Fruit fly (Drosophila melanogaster) whole organism, embryonic: ENCODE results near the gene CG13258.

ENCODE experiments used
- CG10431 ChIP-seq: fragments of 200-800 bp; sonication (Bioruptor generic); optimal IDR thresholded peaks from 3 replicates; lab custom pipeline; 2018; ENCODE audit warnings: missing biosample characterization, mild to moderate bottlenecking, missing genetic modification characterization
- CG11398 ChIP-seq: fragments of 200-800 bp; sonication (Bioruptor generic); optimal IDR thresholded peaks from 2 replicates; lab custom pipeline; 2016; ENCODE audit warnings: missing biosample characterization, missing genetic modification characterization
- CG11456 ChIP-seq: fragments of 200-800 bp; sonication (Bioruptor generic); IDR thresholded peaks from 3 replicates; pipeline ENCODE4 v1.3.6; 2022; ENCODE audit warnings: missing biosample characterization, missing genetic modification characterization
- CG11695 ChIP-seq: fragments of 200-800 bp; sonication (Bioruptor generic); IDR thresholded peaks from 3 replicates; pipeline ENCODE4 v1.3.6; 2022; ENCODE audit warnings: missing biosample characterization, missing genetic modification characterization
- CG12299 ChIP-seq: fragments of 200-800 bp; sonication (Bioruptor generic); optimal IDR thresholded peaks from 2 replicates; lab custom pipeline; 2018; ENCODE audit warnings: missing biosample characterization, mild to moderate bottlenecking, missing genetic modification characterization
- CG14667 ChIP-seq: fragments of 200-800 bp; sonication (Bioruptor generic); IDR thresholded peaks from 2 replicates; pipeline ENCODE4 v1.3.6; 2022; ENCODE audit warnings: missing biosample characterization, missing genetic modification characterization
- CG15269 ChIP-seq: fragments of 200-800 bp; sonication (Bioruptor generic); optimal IDR thresholded peaks from 2 replicates; lab custom pipeline; 2018; ENCODE audit warnings: missing biosample characterization, mild to moderate bottlenecking, missing genetic modification characterization, moderate library complexity
- CG15514 ChIP-seq: fragments of 200-800 bp; sonication (Bioruptor generic); optimal IDR thresholded peaks from 3 replicates; lab custom pipeline; 2017; ENCODE audit warnings: missing biosample characterization, missing genetic modification characterization, mild to moderate bottlenecking, moderate library complexity, missing genetic modification reagents
- CG16813 ChIP-seq: fragments of 200-800 bp; sonication (Bioruptor generic); IDR thresholded peaks from 3 replicates; pipeline ENCODE4 v1.3.6; 2022; ENCODE audit warnings: missing biosample characterization, missing genetic modification characterization; ENCODE audit not compliant: partially characterized antibody
- CG17328 ChIP-seq: fragments of 200-800 bp; sonication (Bioruptor generic); IDR thresholded peaks from 2 replicates; pipeline ENCODE4 v1.3.6; 2022; ENCODE audit warnings: missing biosample characterization, missing genetic modification characterization
- CG1792 ChIP-seq: fragments of 200-800 bp; sonication (Bioruptor generic); optimal IDR thresholded peaks from 2 replicates; lab custom pipeline; 2016; ENCODE audit warnings: missing biosample characterization, missing genetic modification characterization
- CG2120 ChIP-seq: fragments of 200-800 bp; sonication (Bioruptor generic); optimal IDR thresholded peaks from 3 replicates; lab custom pipeline; 2016; ENCODE audit warnings: missing biosample characterization, missing genetic modification characterization
- CG4707 ChIP-seq: fragments of 200-800 bp; sonication (Bioruptor generic); optimal IDR thresholded peaks from 2 replicates; lab custom pipeline; 2018; ENCODE audit warnings: missing biosample characterization, mild to moderate bottlenecking, missing genetic modification characterization, moderate library complexity
- CG5180 ChIP-seq: fragments of 200-800 bp; sonication (Bioruptor generic); optimal IDR thresholded peaks from 3 replicates; lab custom pipeline; 2017; ENCODE audit warnings: missing biosample characterization, missing genetic modification characterization, mild to moderate bottlenecking, moderate library complexity, missing genetic modification reagents
- CG7357 ChIP-seq: fragments of 200-800 bp; sonication (Bioruptor generic); IDR thresholded peaks from 3 replicates; pipeline ENCODE4 v1.3.6; 2022; ENCODE audit warnings: missing biosample characterization, missing genetic modification characterization
- CG8089 ChIP-seq: fragments of 200-800 bp; sonication (Bioruptor generic); optimal IDR thresholded peaks from 3 replicates; lab custom pipeline; 2016; ENCODE audit warnings: missing biosample characterization, missing genetic modification characterization
- CG9609 ChIP-seq: fragments of 200-800 bp; sonication (Bioruptor generic); optimal IDR thresholded peaks from 3 replicates; lab custom pipeline; 2016; ENCODE audit warnings: missing biosample characterization, missing genetic modification characterization
- CHES-1-like ChIP-seq: fragments of 200-800 bp; sonication (Bioruptor generic); optimal IDR thresholded peaks from 2 replicates; lab custom pipeline; 2016; ENCODE audit warnings: missing biosample characterization, missing genetic modification characterization
- Doc2 ChIP-seq: fragments of 200-800 bp; sonication (Bioruptor generic); IDR thresholded peaks from 2 replicates; pipeline ENCODE4 v1.3.6; 2022; ENCODE audit warnings: missing biosample characterization, missing genetic modification characterization
- Ets97D ChIP-seq: fragments of 200-800 bp; sonication (Bioruptor generic); optimal IDR thresholded peaks from 3 replicates; lab custom pipeline; 2016; ENCODE audit warnings: missing biosample characterization, missing genetic modification characterization
- GATAe ChIP-seq: fragments of 200-800 bp; sonication (Bioruptor generic); conservative IDR thresholded peaks from 2 replicates; pipeline ENCODE4 v1.3.6; 2022; ENCODE audit warnings: missing biosample characterization, missing genetic modification characterization
- Hr51 ChIP-seq, 2 experiments: fragments of 200-800 bp; sonication (Bioruptor generic); optimal IDR thresholded peaks; 2 replicates in 1 of 2; 3 replicates in 1 of 2; lab custom pipeline; 2016 to 2018; ENCODE audit warnings: missing biosample characterization in 2 of 2, missing genetic modification characterization in 2 of 2, mild to moderate bottlenecking in 1 of 2, moderate library complexity in 1 of 2
- Mes4 ChIP-seq: fragments of 200-800 bp; sonication (Bioruptor generic); optimal IDR thresholded peaks from 2 replicates; lab custom pipeline; 2016; ENCODE audit warnings: missing biosample characterization, missing genetic modification characterization
- NC2α ChIP-seq: fragments of 200-800 bp; sonication (Bioruptor generic); optimal IDR thresholded peaks from 2 replicates; lab custom pipeline; 2016; ENCODE audit warnings: missing biosample characterization, missing genetic modification characterization
- Scr ChIP-seq: fragments of 200-800 bp; sonication (Bioruptor generic); IDR thresholded peaks from 2 replicates; pipeline ENCODE4 v1.3.6; 2022; ENCODE audit warnings: missing biosample characterization, missing genetic modification characterization; ENCODE audit not compliant: partially characterized antibody
- Sox100B ChIP-seq: fragments of 200-800 bp; sonication (Bioruptor generic); optimal IDR thresholded peaks from 3 replicates; lab custom pipeline; 2018; ENCODE audit warnings: missing biosample characterization, mild to moderate bottlenecking, missing genetic modification characterization
- Sox102F ChIP-seq: fragments of 200-800 bp; sonication (Bioruptor generic); optimal IDR thresholded peaks from 2 replicates; lab custom pipeline; 2018; ENCODE audit warnings: missing biosample characterization, mild to moderate bottlenecking, missing genetic modification characterization, moderate library complexity
- Sry-δ ChIP-seq: fragments of 200-800 bp; sonication (Bioruptor generic); optimal IDR thresholded peaks from 2 replicates; lab custom pipeline; 2016; ENCODE audit warnings: missing biosample characterization, missing genetic modification characterization
- Stat92E ChIP-seq, 3 experiments: fragments of >200 bp in 2 of 3; fragments of 200-800 bp in 1 of 3; sonication (Bioruptor generic) in 1 of 3; optimal IDR thresholded peaks; 2 replicates each; lab custom pipeline; 2017 to 2019; ENCODE audit warnings: missing biosample characterization in 3 of 3, missing genetic modification characterization in 3 of 3, mild to moderate bottlenecking in 1 of 3, moderate library complexity in 1 of 3
- Taf1 ChIP-seq: fragments of 200-800 bp; sonication (Bioruptor generic); IDR thresholded peaks from 2 replicates; pipeline ENCODE4 v1.3.6; 2022; ENCODE audit warnings: missing biosample characterization, missing genetic modification characterization
- ase ChIP-seq: fragments of 200-800 bp; sonication (Bioruptor generic); IDR thresholded peaks from 3 replicates; pipeline ENCODE4 v1.3.6; 2022; ENCODE audit warnings: missing biosample characterization, missing genetic modification characterization
- bcd ChIP-seq: fragments of 200-800 bp; sonication (Bioruptor generic); optimal IDR thresholded peaks from 2 replicates; lab custom pipeline; 2017; ENCODE audit warnings: missing biosample characterization, mild to moderate bottlenecking, missing genetic modification characterization
- bsh ChIP-seq, 2 experiments: fragments of 200-800 bp; sonication (Bioruptor generic); optimal IDR thresholded peaks; 2 replicates each; lab custom pipeline; 2017 to 2018; ENCODE audit warnings: mild to moderate bottlenecking in 2 of 2, missing biosample characterization in 2 of 2, missing genetic modification characterization in 2 of 2, moderate library complexity in 1 of 2
- da ChIP-seq: fragments of 200-800 bp; sonication (Bioruptor generic); optimal IDR thresholded peaks from 2 replicates; lab custom pipeline; 2016; ENCODE audit warnings: missing biosample characterization, missing genetic modification characterization
- dpn ChIP-seq, 2 experiments: fragments of 200-800 bp; sonication (Bioruptor generic); optimal IDR thresholded peaks; 3 replicates each; lab custom pipeline; 2016; ENCODE audit warnings: missing biosample characterization in 2 of 2, missing genetic modification characterization in 2 of 2
- gfzf ChIP-seq: fragments of 200-800 bp; sonication (Bioruptor generic); optimal IDR thresholded peaks from 2 replicates; lab custom pipeline; 2016; ENCODE audit warnings: missing biosample characterization, mild to moderate bottlenecking, missing genetic modification characterization, moderate library complexity
- grn ChIP-seq: fragments of 200-800 bp; sonication (Bioruptor generic); optimal IDR thresholded peaks from 3 replicates; lab custom pipeline; 2017; ENCODE audit warnings: missing biosample characterization, missing genetic modification characterization
- gt ChIP-seq: fragments of 200-800 bp; sonication (Bioruptor generic); IDR thresholded peaks from 2 replicates; pipeline ENCODE4 v1.3.6; 2022; ENCODE audit warnings: missing biosample characterization, missing genetic modification characterization
- ham ChIP-seq: fragments of 200-800 bp; sonication (Bioruptor generic); IDR thresholded peaks from 2 replicates; pipeline ENCODE4 v1.3.6; 2022; ENCODE audit warnings: missing biosample characterization, missing genetic modification characterization
- klu ChIP-seq: fragments of 200-800 bp; sonication (Bioruptor generic); IDR thresholded peaks from 2 replicates; pipeline ENCODE4 v1.3.6; 2022; ENCODE audit warnings: missing biosample characterization, missing genetic modification characterization
- knrl ChIP-seq: fragments of 200-800 bp; sonication (Bioruptor generic); IDR thresholded peaks from 3 replicates; pipeline ENCODE4 v1.3.6; 2022; ENCODE audit warnings: missing biosample characterization, missing genetic modification characterization; ENCODE audit not compliant: partially characterized antibody
- nerfin-1 ChIP-seq: fragments of 200-800 bp; sonication (Bioruptor generic); optimal IDR thresholded peaks from 3 replicates; lab custom pipeline; 2019; ENCODE audit warnings: missing biosample characterization, mild to moderate bottlenecking, missing genetic modification characterization, moderate library complexity
- seq ChIP-seq: fragments of 200-800 bp; sonication (Bioruptor generic); IDR thresholded peaks from 2 replicates; pipeline ENCODE4 v1.3.6; 2022; ENCODE audit warnings: missing biosample characterization, missing genetic modification characterization
- slbo ChIP-seq: fragments of 200-800 bp; sonication (Bioruptor generic); IDR thresholded peaks from 2 replicates; pipeline ENCODE4 v1.3.6; 2022; ENCODE audit warnings: missing biosample characterization, missing genetic modification characterization
- tna ChIP-seq: fragments of 200-800 bp; sonication (Bioruptor generic); IDR thresholded peaks from 2 replicates; pipeline ENCODE4 v1.3.6; 2022; ENCODE audit warnings: missing biosample characterization, missing genetic modification characterization; ENCODE audit not compliant: partially characterized antibody
- unc-4 ChIP-seq: fragments of 200-800 bp; sonication (Bioruptor generic); IDR thresholded peaks from 2 replicates; pipeline ENCODE4 v1.3.6; 2022; ENCODE audit warnings: missing biosample characterization, missing genetic modification characterization; ENCODE audit not compliant: partially characterized antibody
- wek ChIP-seq: fragments of 200-800 bp; sonication (Bioruptor generic); optimal IDR thresholded peaks from 3 replicates; lab custom pipeline; 2018; ENCODE audit warnings: missing biosample characterization, mild to moderate bottlenecking, missing genetic modification characterization, moderate library complexity
- yki ChIP-seq: fragments of >200 bp; optimal IDR thresholded peaks from 3 replicates; lab custom pipeline; 2018

The CG13258 gene

DNA sequence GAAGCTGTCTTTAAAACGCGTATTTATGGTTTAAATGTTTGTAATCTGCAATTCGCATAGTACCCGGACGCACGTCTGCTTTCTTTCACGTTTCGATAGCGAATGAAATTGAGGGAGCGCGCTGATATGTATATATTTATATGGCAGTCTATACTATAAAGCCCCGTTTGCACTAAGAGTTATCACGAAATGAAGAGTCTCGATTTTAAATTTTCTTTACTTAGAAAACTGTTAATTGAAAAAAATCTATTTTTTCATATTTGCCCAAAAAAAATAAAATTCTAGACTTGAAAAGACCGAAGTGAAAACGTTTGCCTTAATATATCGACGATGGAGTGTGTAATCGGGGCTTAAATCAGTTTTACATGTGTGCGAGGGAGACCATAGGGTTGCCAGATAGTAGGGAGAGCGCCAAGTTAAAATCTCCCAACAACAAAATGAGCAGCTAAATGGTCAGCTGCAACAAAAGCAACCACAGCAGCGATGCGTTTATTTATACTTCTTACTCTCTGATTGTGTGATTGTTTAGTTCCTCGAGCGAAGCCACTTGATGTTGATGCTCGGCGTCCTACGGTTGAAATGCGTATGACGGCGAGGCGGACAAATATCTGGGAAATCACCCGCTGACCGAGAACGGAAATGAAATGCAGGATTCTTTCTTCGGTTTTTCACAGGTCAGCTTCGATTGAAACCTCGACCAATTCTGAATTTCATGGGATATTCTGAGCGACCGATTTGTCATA, 32.9 kb upstream of the CG13258 start, which contains the start of gene cact:
cact (minus strand) TSS at position 693 of the 743 bp plus-strand sequence.
- TF ChIP-seq grn (GFP tag; lab: Kevin White, UChicago) = peak; percentile 77
- TF ChIP-seq wek (GFP tag; lab: Kevin White, UChicago) = peak; percentile 64
- peak; percentile 91 for TF ChIP-seq Ets97D
- peak; percentile 89 for TF ChIP-seq CG15269 (tag; lab: Kevin White, UChicago)
- no peak; the same call in 1 of the 2 replicates for TF ChIP-seq CG14667
- no peak for TF ChIP-seq CG4707 (GFP tag; lab: Kevin White, UChicago)
- peak; percentile 57; the same call in 2 of the 3 replicates for TF ChIP-seq CG16813
- TF ChIP-seq seq (GFP tag; lab: Robert Waterston, UW) = peak; percentile 88
- TF ChIP-seq CG11695 (GFP tag; lab: Robert Waterston, UW) = peak; percentile 89
- TF ChIP-seq tna = no peak
- TF ChIP-seq CG10431 = peak; percentile 61
- peak; percentile 93 for TF ChIP-seq NC2α (GFP tag; lab: Kevin White, UChicago)
- TF ChIP-seq Mes4 = peak; percentile 89
- peak; percentile 89 for TF ChIP-seq CG12299
- peak; percentile 41 to 94 for TF ChIP-seq bsh (GFP tag; optimal IDR thresholded peaks at IDR 0.05; lab: Kevin White, UChicago)
- peak; percentile 75 for TF ChIP-seq knrl
- peak; percentile 92 for TF ChIP-seq CG8089 (GFP tag; lab: Kevin White, UChicago)
- peak; percentile 92 for TF ChIP-seq bcd (GFP tag; lab: Kevin White, UChicago)
- TF ChIP-seq yki (lab: Kevin White, UChicago) = no peak
- peak; percentile 80 for TF ChIP-seq Sry-δ (GFP tag; lab: Kevin White, UChicago)
- TF ChIP-seq nerfin-1 = peak; percentile 81
- TF ChIP-seq CHES-1-like (GFP tag; lab: Kevin White, UChicago) = peak; percentile 96
- TF ChIP-seq da (GFP tag; lab: Kevin White, UChicago) = peak; percentile 81
- peak; percentile 98 for TF ChIP-seq CG2120
- peak; percentile 91 for TF ChIP-seq CG1792
- peak; percentile 95 for TF ChIP-seq dpn (GFP tag; optimal IDR thresholded peaks at IDR 0.05; lab: Kevin White, UChicago)
- TF ChIP-seq CG9609 (GFP tag; lab: Kevin White, UChicago) = peak; percentile 94
- peak; percentile 86 for TF ChIP-seq klu (GFP tag; lab: Robert Waterston, UW)
- peak; percentile 70 for TF ChIP-seq Doc2
- TF ChIP-seq Sox100B (GFP tag; lab: Kevin White, UChicago) = peak; percentile 77
- TF ChIP-seq gt (GFP tag; lab: Robert Waterston, UW) = peak; percentile 71; the same call in 1 of the 2 replicates
- peak; percentile 65; the same call in 1 of the 2 replicates for TF ChIP-seq ham
- peak; percentile 57 for TF ChIP-seq CG5180 (GFP tag; lab: Kevin White, UChicago)
- peak; percentile 46 for TF ChIP-seq gfzf (GFP tag; lab: Kevin White, UChicago)
- peak; percentile 59; the same call in 1 of the 2 replicates for TF ChIP-seq GATAe
- peak; percentile 89 for TF ChIP-seq ase (GFP tag; lab: Robert Waterston, UW)
- peak; percentile 91 for TF ChIP-seq CG17328
- peak in 1 of 3 experiments; percentile 75 for TF ChIP-seq Stat92E (GFP tag; optimal IDR thresholded peaks at IDR 0.05; lab: Kevin White, UChicago)
- TF ChIP-seq Hr51 (GFP tag; optimal IDR thresholded peaks at IDR 0.05; lab: Kevin White, UChicago) = peak; percentile 92 to 93
- TF ChIP-seq slbo (GFP tag; lab: Robert Waterston, UW) = peak; percentile 92
- TF ChIP-seq CG11456 = peak; percentile 91
- peak; percentile 91 for TF ChIP-seq CG11398
- TF ChIP-seq CG7357 (GFP tag; lab: Robert Waterston, UW) = peak; percentile 88
- peak; percentile 95 for TF ChIP-seq Sox102F (GFP tag; lab: Kevin White, UChicago)
- peak; percentile 82 for TF ChIP-seq Taf1
- TF ChIP-seq unc-4 = peak; percentile 63
- TF ChIP-seq Scr (GFP tag; lab: Robert Waterston, UW) = peak; percentile 69
- TF ChIP-seq CG15514 (GFP tag; lab: Kevin White, UChicago) = peak; percentile 93
